Worm (Caenorhabditis elegans): Measurements from ENCODE around the gene fipr-12.

ce11 chrV:9965891-9966290 lies 22.8 kb downstream of the fipr-12 start:
- TF ChIP-seq unc-39 (tag; optimal IDR thresholded peaks at IDR 0.05) = no peak
- no peak for TF ChIP-seq snpc-1.2 (GFP tag; IDR thresholded peaks at IDR 0.05)
- TF ChIP-seq Y5F2A.4 (GFP tag; optimal IDR thresholded peaks at IDR 0.05) = no peak
- no peak for TF ChIP-seq zag-1 (tag; optimal IDR thresholded peaks at IDR 0.05)
- no peak for TF ChIP-seq fos-1 (tag; optimal IDR thresholded peaks at IDR 0.05)
- no peak for TF ChIP-seq nhr-28 (tag; optimal IDR thresholded peaks at IDR 0.05)
- TF ChIP-seq dmd-8 (GFP tag; IDR thresholded peaks at IDR 0.05) = no peak
- TF ChIP-seq mdt-29 (GFP tag; IDR thresholded peaks at IDR 0.05) = no peak
- TF ChIP-seq T20F7.1 (GFP tag; optimal IDR thresholded peaks at IDR 0.05) = no peak
- TF ChIP-seq jun-1 (tag; optimal IDR thresholded peaks at IDR 0.05) = no peak
- no peak for TF ChIP-seq pqm-1 (tag; optimal IDR thresholded peaks at IDR 0.05)
- TF ChIP-seq ces-1 (GFP tag; optimal IDR thresholded peaks at IDR 0.05) = no peak

Measured in whole organism, L4 larva.